Fruit fly (Drosophila melanogaster): ENCODE measurements around the gene SAK.
A peak's percentile ranks its signal among the peaks of the same experiment; 100 is the strongest.

Gene SAK

dm6 chr3L:21479636-21480035 lies 36.1 kb downstream of the SAK start (continued):
- TF ChIP-seq pnt (GFP tag; optimal IDR thresholded peaks at IDR 0.05) (no peak), D19B (GFP tag; optimal IDR thresholded peaks at IDR 0.05) (no peak), Xbp1 (GFP tag; optimal IDR thresholded peaks at IDR 0.05) (peak; percentile 33), phol (tag; optimal IDR thresholded peaks at IDR 0.05) (peak; percentile 62), Opbp (GFP tag; IDR thresholded peaks at IDR 0.05; ENCODE audit: partially characterized antibody) (0 out of 3 replicates have a peak, but pooled peaks have one; percentile 22), CG8944 (GFP tag; optimal IDR thresholded peaks at IDR 0.05) (no peak), odd (GFP tag; optimal IDR thresholded peaks at IDR 0.05) (peak; percentile 55), pan (optimal IDR thresholded peaks at IDR 0.05) (no peak), pan (GFP tag; optimal IDR thresholded peaks at IDR 0.05 in 1 of 2, IDR thresholded peaks at IDR 0.05 in 1 of 2) (peak in 1 of 2 experiments; percentile 48), TFAM (GFP tag; optimal IDR thresholded peaks at IDR 0.05) (peak; percentile 0), CG16863 (GFP tag; optimal IDR thresholded peaks at IDR 0.05) (peak; percentile 12), ken (GFP tag; IDR thresholded peaks at IDR 0.05) (peak; percentile 60; the same call in 2 of the 3 replicates), slbo (GFP tag; IDR thresholded peaks at IDR 0.05) (no peak), CG1832 (GFP tag; optimal IDR thresholded peaks at IDR 0.05) (peak; percentile 89), nerfin-1 (tag; optimal IDR thresholded peaks at IDR 0.05) (peak; percentile 47), NC2β (GFP tag; optimal IDR thresholded peaks at IDR 0.05) (peak; percentile 45), NC2α (GFP tag; optimal IDR thresholded peaks at IDR 0.05) (no peak), rib (GFP tag; IDR thresholded peaks at IDR 0.05) (no peak), CG2199 (GFP tag; IDR thresholded peaks at IDR 0.05) (peak; percentile 46; the same call in 1 of the 3 replicates), CG1792 (GFP tag; optimal IDR thresholded peaks at IDR 0.05) (no peak), Ets97D (GFP tag; optimal IDR thresholded peaks at IDR 0.05) (peak; percentile 97), ewg (GFP tag; optimal IDR thresholded peaks at IDR 0.05) (peak; percentile 96), ab (GFP tag; optimal IDR thresholded peaks at IDR 0.05) (no peak), Mrtf (GFP tag; IDR thresholded peaks at IDR 0.05) (0 out of 3 replicates have a peak, but pooled peaks have one; percentile 11), CG17802 (tag; optimal IDR thresholded peaks at IDR 0.05) (no peak), CG10366 (GFP tag; IDR thresholded peaks at IDR 0.05) (peak; percentile 24; the same call in 1 of the 2 replicates), CG2116 (GFP tag; optimal IDR thresholded peaks at IDR 0.05) (peak; percentile 12), CG9797 (GFP tag; optimal IDR thresholded peaks at IDR 0.05) (no peak), CG6765 (GFP tag; optimal IDR thresholded peaks at IDR 0.05) (peak; percentile 11), CG1024 (GFP tag; IDR thresholded peaks at IDR 0.05) (peak; percentile 63; the same call in 1 of the 2 replicates), Neu2 (GFP tag; optimal IDR thresholded peaks at IDR 0.05; ENCODE audit: borderline replicate concordance) (peak; percentile 50), CG11456 (GFP tag; IDR thresholded peaks at IDR 0.05) (0 out of 3 replicates have a peak, but pooled peaks have one; percentile 42), CG14014 (GFP tag; IDR thresholded peaks at IDR 0.05) (no peak), CG9932 (GFP tag; IDR thresholded peaks at IDR 0.05) (no peak), CG17568 (GFP tag; optimal IDR thresholded peaks at IDR 0.05) (no peak), CG13424 (tag; optimal IDR thresholded peaks at IDR 0.05) (no peak), HLHmδ (GFP tag; optimal IDR thresholded peaks at IDR 0.05) (peak; percentile 76), bigmax (GFP tag; optimal IDR thresholded peaks at IDR 0.05) (no peak), ERR (GFP tag; optimal IDR thresholded peaks at IDR 0.05) (no peak), onecut (GFP tag; IDR thresholded peaks at IDR 0.05) (peak; percentile 62), Jarid2 (GFP tag; optimal IDR thresholded peaks at IDR 0.05) (peak; percentile 79), sob (GFP tag; IDR thresholded peaks at IDR 0.05) (0 out of 2 replicates have a peak, but pooled peaks have one; percentile 11), tll (GFP tag; optimal IDR thresholded peaks at IDR 0.05) (peak in 1 of 2 experiments; percentile 43), E2f2 (GFP tag; IDR thresholded peaks at IDR 0.05) (peak; percentile 18; the same call in 1 of the 2 replicates), CG14710 (tag; optimal IDR thresholded peaks at IDR 0.05) (peak; percentile 3), Vsx1 (GFP tag; optimal IDR thresholded peaks at IDR 0.05) (no peak), CG5180 (GFP tag; optimal IDR thresholded peaks at IDR 0.05) (peak; percentile 48), CG1529 (GFP tag; optimal IDR thresholded peaks at IDR 0.05) (peak; percentile 50), HmgZ (tag; optimal IDR thresholded peaks at IDR 0.05) (no peak), CoRest (tag; optimal IDR thresholded peaks at IDR 0.05) (peak; percentile 58)

Data from whole organism, embryonic.